Fruit fly (Drosophila melanogaster) whole organism, pupa: Measurements from ENCODE around the gene CG32121.

Experiments used
- CG10348 ChIP-seq: fragments of 200-800 bp; sonication (Bioruptor generic); IDR thresholded peaks from 2 replicates; pipeline ENCODE4 v1.3.6; 2022; ENCODE audit warnings: missing biosample characterization, missing genetic modification characterization
- CG12605 ChIP-seq: fragments of 200-800 bp; sonication (Bioruptor generic); IDR thresholded peaks from 2 replicates; pipeline ENCODE4 v1.3.6; 2022; ENCODE audit warnings: missing biosample characterization, missing genetic modification characterization
- CG13204 ChIP-seq: fragments of 200-800 bp; sonication (Bioruptor generic); optimal IDR thresholded peaks from 2 replicates; lab custom pipeline; 2018; ENCODE audit warnings: missing biosample characterization, mild to moderate bottlenecking, missing genetic modification characterization, moderate library complexity
- CG14655 ChIP-seq: fragments of 200-800 bp; sonication (Bioruptor generic); optimal IDR thresholded peaks from 3 replicates; lab custom pipeline; 2017; ENCODE audit warnings: mild to moderate bottlenecking, missing biosample characterization, missing genetic modification reagents, missing genetic modification characterization
- CG15710 ChIP-seq: fragments of 200-800 bp; sonication (Bioruptor generic); optimal IDR thresholded peaks from 2 replicates; lab custom pipeline; 2018; ENCODE audit warnings: missing biosample characterization, mild to moderate bottlenecking, missing genetic modification characterization, moderate library complexity
- CG17806 ChIP-seq: fragments of 200-800 bp; sonication (Bioruptor generic); optimal IDR thresholded peaks from 2 replicates; lab custom pipeline; 2018; ENCODE audit warnings: missing biosample characterization, mild to moderate bottlenecking, missing genetic modification characterization, moderate library complexity
- CG32121 ChIP-seq: fragments of 200-800 bp; sonication (Bioruptor generic); IDR thresholded peaks from 2 replicates; pipeline ENCODE4 v1.3.6; 2022; ENCODE audit warnings: missing biosample characterization, missing genetic modification characterization
- CG34367 ChIP-seq: fragments of 200-800 bp; sonication (Bioruptor generic); optimal IDR thresholded peaks from 2 replicates; lab custom pipeline; 2018; ENCODE audit warnings: missing biosample characterization, mild to moderate bottlenecking, missing genetic modification characterization
- CG4496 ChIP-seq: fragments of 200-800 bp; sonication (Bioruptor generic); IDR thresholded peaks from 3 replicates; pipeline ENCODE4 v1.3.6; 2022; ENCODE audit warnings: missing biosample characterization, missing genetic modification characterization
- CG8159 ChIP-seq: fragments of 200-800 bp; sonication (Bioruptor generic); optimal IDR thresholded peaks from 3 replicates; lab custom pipeline; 2018; ENCODE audit warnings: missing biosample characterization, mild to moderate bottlenecking, missing genetic modification characterization, moderate library complexity
- CG8301 ChIP-seq: fragments of 200-800 bp; sonication (Bioruptor generic); optimal IDR thresholded peaks from 2 replicates; lab custom pipeline; 2018; ENCODE audit warnings: missing biosample characterization, mild to moderate bottlenecking, missing genetic modification characterization
- CG9948 ChIP-seq: fragments of 200-800 bp; sonication (Bioruptor generic); optimal IDR thresholded peaks from 2 replicates; lab custom pipeline; 2018; ENCODE audit warnings: missing biosample characterization, mild to moderate bottlenecking, missing genetic modification characterization, moderate library complexity
- D1 ChIP-seq: fragments of 200-800 bp; sonication (Bioruptor generic); optimal IDR thresholded peaks from 2 replicates; lab custom pipeline; 2018; ENCODE audit warnings: missing biosample characterization, mild to moderate bottlenecking, missing genetic modification characterization, moderate library complexity
- EcR ChIP-seq: fragments of 200-800 bp; sonication (Bioruptor generic); optimal IDR thresholded peaks from 3 replicates; lab custom pipeline; 2019; ENCODE audit warnings: missing biosample characterization, missing genetic modification characterization, mild to moderate bottlenecking, moderate library complexity, missing genetic modification reagents
- Ets98B ChIP-seq: fragments of 200-800 bp; sonication (Bioruptor generic); IDR thresholded peaks from 2 replicates; pipeline ENCODE4 v1.3.6; 2022; ENCODE audit warnings: missing biosample characterization, missing genetic modification characterization
- Pif1A ChIP-seq: fragments of 200-800 bp; sonication (Bioruptor generic); optimal IDR thresholded peaks from 3 replicates; lab custom pipeline; 2016; ENCODE audit warnings: missing biosample characterization, missing genetic modification characterization
- Pif1B ChIP-seq: fragments of 200-800 bp; sonication (Bioruptor generic); optimal IDR thresholded peaks from 3 replicates; lab custom pipeline; 2016; ENCODE audit warnings: missing biosample characterization, missing genetic modification characterization
- Snoo ChIP-seq: fragments of 200-800 bp; sonication (Bioruptor generic); optimal IDR thresholded peaks from 3 replicates; lab custom pipeline; 2017; ENCODE audit warnings: missing biosample characterization, mild to moderate bottlenecking, missing genetic modification characterization, inconsistent platforms
- fd96Ca ChIP-seq: fragments of 200-800 bp; sonication (Bioruptor generic); IDR thresholded peaks from 3 replicates; pipeline ENCODE4 v1.3.6; 2022; ENCODE audit warnings: missing biosample characterization, missing genetic modification characterization
- gl ChIP-seq: fragments of 200-800 bp; sonication (Bioruptor generic); optimal IDR thresholded peaks from 2 replicates; lab custom pipeline; 2018; ENCODE audit warnings: missing biosample characterization, mild to moderate bottlenecking, missing genetic modification characterization
- rn ChIP-seq: fragments of 200-800 bp; sonication (Bioruptor generic); IDR thresholded peaks from 2 replicates; pipeline ENCODE4 v1.3.6; 2022; ENCODE audit warnings: missing biosample characterization, missing genetic modification characterization

CG32121 gene

dm6 chr3L:13400872-13401418, 21.2 kb downstream of the CG32121 start, which contains the start of gene sens:
Gene sens (minus strand): TSS chr3L:13401125.
- TF ChIP-seq Snoo (tag; lab: Kevin White, UChicago), result peak; percentile 27
- no peak for TF ChIP-seq CG4496 (GFP tag; lab: Robert Waterston, UW)

DNA sequence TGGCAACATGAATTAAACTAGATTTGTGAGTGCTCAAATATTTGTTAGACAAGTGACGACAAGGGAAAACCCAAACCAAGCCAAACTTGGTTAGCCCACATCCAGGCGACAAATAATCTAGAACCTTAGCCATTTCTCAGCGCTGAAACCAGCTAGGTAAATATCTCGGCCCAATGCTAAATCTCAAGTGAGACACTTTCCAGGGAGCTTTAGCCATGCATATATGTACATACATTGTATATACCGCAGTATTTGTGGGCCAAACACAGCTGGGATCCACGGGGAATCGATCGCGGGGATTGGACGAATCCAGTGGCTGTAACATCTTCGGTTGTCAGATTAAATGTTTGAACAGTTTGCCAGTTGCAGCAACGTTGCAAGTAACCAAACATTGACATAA, 24.5 kb downstream of the CG32121 start:
- TF ChIP-seq D1 (tag; lab: Kevin White, UChicago) (no peak), CG13204 (no peak), CG32121 (no peak), CG8301 (tag; lab: Kevin White, UChicago) (no peak), CG17806 (no peak), gl (tag; lab: Kevin White, UChicago) (no peak), CG12605 (no peak), CG34367 (tag; lab: Kevin White, UChicago) (no peak), CG15710 (tag; lab: Kevin White, UChicago) (no peak), CG4496 (GFP tag; lab: Robert Waterston, UW) (no peak), Snoo (tag; lab: Kevin White, UChicago) (no peak)

DNA sequence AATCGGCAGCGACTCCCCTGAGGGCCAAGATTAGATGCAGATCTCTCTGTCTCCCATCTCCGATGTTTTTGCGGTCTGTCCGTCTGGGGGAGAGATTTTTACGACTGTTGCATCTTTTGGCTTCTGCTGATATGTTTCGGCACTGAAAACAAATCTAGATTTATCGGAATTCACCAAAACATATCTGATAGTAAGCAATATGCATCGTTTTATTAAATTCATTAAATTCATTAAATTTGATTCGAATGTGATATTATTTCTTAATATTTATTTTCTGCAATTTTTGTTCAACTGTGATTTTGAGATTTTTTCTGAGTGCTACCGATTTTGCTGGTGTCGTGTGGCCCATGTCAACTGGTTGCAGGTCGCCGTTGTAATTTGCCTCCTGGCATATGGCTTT, 28.6 kb downstream of the CG32121 start:
- no peak for TF ChIP-seq CG15710 (tag; lab: Kevin White, UChicago)
- TF ChIP-seq CG4496 (GFP tag; lab: Robert Waterston, UW), result no peak
- no peak for TF ChIP-seq CG34367 (tag; lab: Kevin White, UChicago)
- no peak for TF ChIP-seq Snoo (tag; lab: Kevin White, UChicago)
- peak; percentile 11 for TF ChIP-seq CG9948
- TF ChIP-seq CG14655 (GFP tag; lab: Kevin White, UChicago), result no peak
- peak; percentile 63 for TF ChIP-seq CG8159 (tag; lab: Kevin White, UChicago)
- TF ChIP-seq, all 21 proteins: peak for 2

- TF ChIP-seq CG15710 (tag; lab: Kevin White, UChicago) (no peak), D1 (tag; lab: Kevin White, UChicago) (peak; percentile 8)
Observed at dm6 chr3L:13389834-13390233, 32.3 kb downstream of the CG32121 start, which contains the start of gene Poc1. Gene Poc1 (minus strand): TSS chr3L:13390006.

DNA sequence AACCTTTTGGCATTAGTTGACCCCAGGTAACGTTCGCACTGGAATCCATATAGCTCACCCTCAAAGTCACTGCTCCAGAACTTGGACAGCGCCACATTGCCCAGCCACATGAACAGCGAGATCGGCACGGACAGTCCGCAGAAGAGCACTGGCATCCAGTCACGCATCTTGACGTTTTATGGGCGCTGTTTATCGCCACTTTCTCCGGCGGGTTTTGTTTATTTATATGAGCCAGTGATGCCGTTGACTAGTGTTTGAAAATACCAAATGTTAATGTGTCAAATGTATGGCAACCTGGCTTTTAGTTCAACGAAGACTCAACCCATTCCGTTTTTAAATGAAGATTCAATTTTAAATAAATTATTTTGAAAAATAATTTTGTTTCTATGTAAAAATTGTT, 34.5 kb downstream of the CG32121 start, which contains the start of gene CG10171:
TSS of gene CG10171 (minus strand) at position 300 of the 400 bp plus-strand sequence.
- TF ChIP-seq Ets98B (GFP tag; lab: Robert Waterston, UW) (no peak), Pif1B (no peak), EcR (GFP tag; lab: Kevin White, UChicago) (no peak), CG32121 (no peak), CG4496 (GFP tag; lab: Robert Waterston, UW) (no peak), CG14655 (GFP tag; lab: Kevin White, UChicago) (no peak), D1 (tag; lab: Kevin White, UChicago) (no peak), CG34367 (tag; lab: Kevin White, UChicago) (no peak), Pif1A (GFP tag; lab: Kevin White, UChicago) (no peak), CG9948 (no peak), fd96Ca (GFP tag; lab: Robert Waterston, UW) (no peak), CG17806 (no peak), CG12605 (no peak), CG10348 (GFP tag; lab: Robert Waterston, UW) (no peak), rn (no peak), CG15710 (tag; lab: Kevin White, UChicago) (no peak), CG8301 (tag; lab: Kevin White, UChicago) (no peak), CG13204 (no peak), Snoo (tag; lab: Kevin White, UChicago) (no peak)

DNA sequence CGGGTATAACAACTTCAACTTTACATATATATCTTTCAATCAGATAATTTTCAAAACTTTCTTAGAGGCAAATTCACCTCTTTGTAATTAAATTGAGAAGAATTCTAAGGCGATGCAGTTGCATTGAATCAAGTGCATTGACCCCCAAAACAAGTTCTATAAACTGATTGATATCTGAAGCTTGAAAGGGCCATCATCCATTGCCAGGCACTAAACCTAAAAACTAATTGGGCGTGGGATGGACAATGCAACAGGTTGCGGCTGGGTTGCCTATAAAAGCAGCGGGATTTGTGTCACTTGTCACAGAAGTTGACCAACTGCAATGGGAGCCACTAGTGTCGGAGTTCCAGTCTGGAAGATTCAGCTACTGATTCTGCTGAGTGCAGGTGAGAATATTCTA, 37.6 kb downstream of the CG32121 start, which contains the start of gene CG14110:
TSS of gene CG14110 (plus strand) at position 301 of the 400 bp plus-strand sequence.
- TF ChIP-seq fd96Ca (GFP tag; lab: Robert Waterston, UW) (no peak), Pif1A (GFP tag; lab: Kevin White, UChicago) (no peak), CG32121 (no peak), CG17806 (no peak), CG4496 (GFP tag; lab: Robert Waterston, UW) (no peak), rn (no peak), CG14655 (GFP tag; lab: Kevin White, UChicago) (no peak), CG12605 (no peak), Ets98B (GFP tag; lab: Robert Waterston, UW) (no peak), Snoo (tag; lab: Kevin White, UChicago) (no peak), CG8301 (tag; lab: Kevin White, UChicago) (no peak), CG8159 (tag; lab: Kevin White, UChicago) (no peak), EcR (GFP tag; lab: Kevin White, UChicago) (no peak), CG13204 (no peak), gl (tag; lab: Kevin White, UChicago) (no peak), CG9948 (no peak), D1 (tag; lab: Kevin White, UChicago) (no peak), CG15710 (tag; lab: Kevin White, UChicago) (no peak), Pif1B (no peak), CG34367 (tag; lab: Kevin White, UChicago) (no peak)
